Fruit fly (Drosophila melanogaster) whole organism, embryonic: Measurements from ENCODE around the gene CG17036.
A peak's percentile ranks its signal among the peaks of the same experiment; 100 is the strongest.

Experiments used
- CG1024 ChIP-seq: fragments of 200-800 bp; sonication (Bioruptor generic); IDR thresholded peaks from 2 replicates; pipeline ENCODE4 v1.3.6; 2022; ENCODE audit warnings: missing biosample characterization, missing genetic modification characterization
- CG10543 ChIP-seq: fragments of 200-800 bp; sonication (Bioruptor generic); optimal IDR thresholded peaks from 3 replicates; lab custom pipeline; 2017; ENCODE audit warnings: missing biosample characterization, mild to moderate bottlenecking, missing genetic modification characterization, moderate library complexity
- CG10979 ChIP-seq: fragments of 200-800 bp; sonication (Bioruptor generic); optimal IDR thresholded peaks from 2 replicates; lab custom pipeline; 2018; ENCODE audit warnings: missing biosample characterization, mild to moderate bottlenecking, missing genetic modification characterization, moderate library complexity
- CG11504 ChIP-seq: fragments of 200-800 bp; sonication (Bioruptor generic); optimal IDR thresholded peaks from 3 replicates; lab custom pipeline; 2019; ENCODE audit warnings: missing biosample characterization, mild to moderate bottlenecking, missing genetic modification characterization, moderate library complexity
- CG12391 ChIP-seq: fragments of 200-800 bp; sonication (Bioruptor generic); optimal IDR thresholded peaks from 3 replicates; lab custom pipeline; 2018; ENCODE audit warnings: missing biosample characterization, mild to moderate bottlenecking, missing genetic modification characterization, moderate library complexity
- CG12659 ChIP-seq: fragments of 200-800 bp; sonication (Bioruptor generic); optimal IDR thresholded peaks from 3 replicates; lab custom pipeline; 2017; ENCODE audit warnings: mild to moderate bottlenecking, missing biosample characterization, missing genetic modification reagents, missing genetic modification characterization
- CG12744 ChIP-seq: fragments of 200-800 bp; sonication (Bioruptor generic); optimal IDR thresholded peaks from 2 replicates; lab custom pipeline; 2016; ENCODE audit warnings: missing biosample characterization, missing genetic modification characterization
- CG14860 ChIP-seq: fragments of 200-800 bp; sonication (Bioruptor generic); IDR thresholded peaks from 3 replicates; pipeline ENCODE4 v1.3.6; 2022; ENCODE audit warnings: missing biosample characterization, missing genetic modification characterization; ENCODE audit not compliant: partially characterized antibody
- CG15269 ChIP-seq: fragments of 200-800 bp; sonication (Bioruptor generic); optimal IDR thresholded peaks from 2 replicates; lab custom pipeline; 2018; ENCODE audit warnings: missing biosample characterization, mild to moderate bottlenecking, missing genetic modification characterization, moderate library complexity
- CG17359 ChIP-seq: fragments of 200-800 bp; sonication (Bioruptor generic); optimal IDR thresholded peaks from 3 replicates; lab custom pipeline; 2018; ENCODE audit warnings: missing biosample characterization, mild to moderate bottlenecking, missing genetic modification characterization, moderate library complexity
- CG17361 ChIP-seq: fragments of 200-800 bp; sonication (Bioruptor generic); IDR thresholded peaks from 3 replicates; pipeline ENCODE4 v1.3.6; 2022; ENCODE audit warnings: missing biosample characterization, missing genetic modification characterization
- CG17802 ChIP-seq: fragments of 200-800 bp; sonication (Bioruptor generic); optimal IDR thresholded peaks from 2 replicates; lab custom pipeline; 2018; ENCODE audit warnings: missing biosample characterization, mild to moderate bottlenecking, missing genetic modification characterization, moderate library complexity
- CG18262 ChIP-seq: fragments of 200-800 bp; optimal IDR thresholded peaks from 3 replicates; lab custom pipeline; 2019; ENCODE audit warnings: missing biosample characterization, mild to moderate bottlenecking, missing genetic modification characterization, moderate library complexity
- CG1832 ChIP-seq: fragments of 200-800 bp; sonication (Bioruptor generic); optimal IDR thresholded peaks from 2 replicates; lab custom pipeline; 2017; ENCODE audit warnings: missing biosample characterization, mild to moderate bottlenecking, missing genetic modification characterization, inconsistent platforms
- CG31441 ChIP-seq: fragments of 200-800 bp; sonication (Bioruptor generic); IDR thresholded peaks from 2 replicates; pipeline ENCODE4 v1.3.6; 2022; ENCODE audit warnings: missing biosample characterization, missing genetic modification characterization
- CG3726 ChIP-seq: fragments of 200-800 bp; sonication (Bioruptor generic); IDR thresholded peaks from 3 replicates; pipeline ENCODE4, ENCODE4 v1.3.6; 2022; ENCODE audit warnings: missing biosample characterization, missing genetic modification characterization
- CG4617 ChIP-seq: fragments of 200-800 bp; sonication (Bioruptor generic); optimal IDR thresholded peaks from 3 replicates; lab custom pipeline; 2016; ENCODE audit warnings: missing biosample characterization, missing genetic modification characterization, borderline replicate concordance
- CG6654 ChIP-seq: fragments of 200-800 bp; sonication (Bioruptor generic); optimal IDR thresholded peaks from 2 replicates; lab custom pipeline; 2017; ENCODE audit warnings: missing biosample characterization, mild to moderate bottlenecking, missing genetic modification characterization
- CG8924 ChIP-seq: fragments of 200-800 bp; optimal IDR thresholded peaks from 3 replicates; lab custom pipeline; 2019; ENCODE audit warnings: missing biosample characterization, mild to moderate bottlenecking, missing genetic modification characterization, moderate library complexity
- Camta ChIP-seq: fragments of 200-800 bp; sonication (Bioruptor generic); optimal IDR thresholded peaks from 2 replicates; lab custom pipeline; 2016; ENCODE audit warnings: missing biosample characterization, missing genetic modification characterization
- CoRest ChIP-seq: fragments of 200-800 bp; sonication (Bioruptor generic); optimal IDR thresholded peaks from 3 replicates; lab custom pipeline; 2018; ENCODE audit warnings: missing biosample characterization, mild to moderate bottlenecking, missing genetic modification characterization, moderate library complexity
- CrebB ChIP-seq: fragments of 200-800 bp; sonication (Bioruptor generic); optimal IDR thresholded peaks from 3 replicates; lab custom pipeline; 2018; ENCODE audit warnings: missing biosample characterization, mild to moderate bottlenecking, missing genetic modification characterization
- Dbx ChIP-seq: fragments of 200-800 bp; sonication (Bioruptor generic); IDR thresholded peaks from 3 replicates; pipeline ENCODE4 v1.3.6; 2022; ENCODE audit warnings: missing biosample characterization, missing genetic modification characterization
- Dip2 ChIP-seq: fragments of 200-800 bp; sonication (Bioruptor generic); IDR thresholded peaks from 2 replicates; pipeline ENCODE4 v1.3.6; 2022; ENCODE audit warnings: missing biosample characterization, missing genetic modification characterization
- Doc2 ChIP-seq: fragments of 200-800 bp; sonication (Bioruptor generic); IDR thresholded peaks from 2 replicates; pipeline ENCODE4 v1.3.6; 2022; ENCODE audit warnings: missing biosample characterization, missing genetic modification characterization
- GATAe ChIP-seq: fragments of 200-800 bp; sonication (Bioruptor generic); conservative IDR thresholded peaks from 2 replicates; pipeline ENCODE4 v1.3.6; 2022; ENCODE audit warnings: missing biosample characterization, missing genetic modification characterization
- Hand ChIP-seq: fragments of 200-800 bp; sonication (Bioruptor generic); optimal IDR thresholded peaks from 2 replicates; lab custom pipeline; 2017; ENCODE audit warnings: mild to moderate bottlenecking, missing biosample characterization, missing genetic modification reagents, missing genetic modification characterization
- Hr3 ChIP-seq: fragments of 200-800 bp; sonication (Bioruptor generic); optimal IDR thresholded peaks from 3 replicates; lab custom pipeline; 2016; ENCODE audit warnings: missing biosample characterization, missing genetic modification characterization
- Hr51 ChIP-seq, 2 experiments: fragments of 200-800 bp; sonication (Bioruptor generic); optimal IDR thresholded peaks; 2 replicates in 1 of 2; 3 replicates in 1 of 2; lab custom pipeline; 2016 to 2018; ENCODE audit warnings: missing biosample characterization in 2 of 2, missing genetic modification characterization in 2 of 2, mild to moderate bottlenecking in 1 of 2, moderate library complexity in 1 of 2
- Oli ChIP-seq: fragments of 200-800 bp; sonication (Bioruptor generic); optimal IDR thresholded peaks from 2 replicates; lab custom pipeline; 2018; ENCODE audit warnings: missing biosample characterization, mild to moderate bottlenecking, missing genetic modification characterization, moderate library complexity
- PHDP ChIP-seq: fragments of 200-800 bp; sonication (Bioruptor generic); optimal IDR thresholded peaks from 3 replicates; lab custom pipeline; 2018; ENCODE audit warnings: missing biosample characterization, mild to moderate bottlenecking, missing genetic modification characterization, moderate library complexity
- Sox102F ChIP-seq: fragments of 200-800 bp; sonication (Bioruptor generic); optimal IDR thresholded peaks from 2 replicates; lab custom pipeline; 2018; ENCODE audit warnings: missing biosample characterization, mild to moderate bottlenecking, missing genetic modification characterization, moderate library complexity
- Sry-δ ChIP-seq: fragments of 200-800 bp; sonication (Bioruptor generic); optimal IDR thresholded peaks from 2 replicates; lab custom pipeline; 2016; ENCODE audit warnings: missing biosample characterization, missing genetic modification characterization
- TFAM ChIP-seq: fragments of 200-800 bp; sonication (Bioruptor generic); optimal IDR thresholded peaks from 2 replicates; lab custom pipeline; 2017; ENCODE audit warnings: missing biosample characterization, missing genetic modification characterization, inconsistent platforms
- Tbp ChIP-seq: fragments of >200 bp; optimal IDR thresholded peaks from 2 replicates; lab custom pipeline; 2018; ENCODE audit warnings: missing biosample characterization, missing genetic modification characterization
- Vsx1 ChIP-seq: fragments of 200-800 bp; sonication (Bioruptor generic); optimal IDR thresholded peaks from 2 replicates; lab custom pipeline; 2017; ENCODE audit warnings: missing biosample characterization, mild to moderate bottlenecking, missing genetic modification characterization, missing genetic modification reagents
- abd-A ChIP-seq: fragments of 200-800 bp; sonication (Bioruptor generic); optimal IDR thresholded peaks from 3 replicates; lab custom pipeline; 2019; ENCODE audit warnings: missing biosample characterization, mild to moderate bottlenecking, missing genetic modification characterization, moderate library complexity
- dm ChIP-seq: fragments of 200-800 bp; sonication (Bioruptor generic); optimal IDR thresholded peaks from 3 replicates; lab custom pipeline; 2016; ENCODE audit warnings: missing biosample characterization, missing genetic modification characterization
- dmrt99B ChIP-seq: fragments of 200-800 bp; sonication (Bioruptor generic); optimal IDR thresholded peaks from 2 replicates; lab custom pipeline; 2018; ENCODE audit warnings: missing biosample characterization, mild to moderate bottlenecking, missing genetic modification characterization, moderate library complexity
- ewg ChIP-seq: fragments of 200-800 bp; sonication (Bioruptor generic); optimal IDR thresholded peaks from 3 replicates; lab custom pipeline; 2017; ENCODE audit warnings: mild to moderate bottlenecking, missing biosample characterization, missing genetic modification reagents, missing genetic modification characterization
- fd96Cb ChIP-seq: fragments of 200-800 bp; sonication (Bioruptor generic); optimal IDR thresholded peaks from 2 replicates; lab custom pipeline; 2018; ENCODE audit warnings: missing biosample characterization, mild to moderate bottlenecking, missing genetic modification characterization, moderate library complexity
- gcm ChIP-seq: fragments of 200-800 bp; sonication (Bioruptor generic); optimal IDR thresholded peaks from 2 replicates; lab custom pipeline; 2019; ENCODE audit warnings: missing biosample characterization, mild to moderate bottlenecking, missing genetic modification characterization, moderate library complexity
- mam ChIP-seq: fragments of 200-800 bp; sonication (Bioruptor generic); optimal IDR thresholded peaks from 3 replicates; lab custom pipeline; 2016; ENCODE audit warnings: missing biosample characterization, missing genetic modification characterization
- peb ChIP-seq: fragments of 200-800 bp; sonication (Bioruptor generic); IDR thresholded peaks from 2 replicates; pipeline ENCODE4 v1.3.6; 2022; ENCODE audit warnings: missing biosample characterization, missing genetic modification characterization
- phol ChIP-seq: fragments of 200-800 bp; sonication (Bioruptor generic); optimal IDR thresholded peaks from 3 replicates; lab custom pipeline; 2018; ENCODE audit warnings: missing biosample characterization, mild to moderate bottlenecking, missing genetic modification characterization, moderate library complexity
- ranshi ChIP-seq: fragments of 200-800 bp; sonication (Bioruptor generic); IDR thresholded peaks from 2 replicates; pipeline ENCODE4 v1.3.6; 2022; ENCODE audit warnings: missing biosample characterization, missing genetic modification characterization
- repo ChIP-seq: fragments of 200-800 bp; sonication (Bioruptor generic); optimal IDR thresholded peaks from 2 replicates; lab custom pipeline; 2016; ENCODE audit warnings: missing biosample characterization, missing genetic modification characterization
- row ChIP-seq: fragments of 200-800 bp; sonication (Bioruptor generic); IDR thresholded peaks from 3 replicates; pipeline ENCODE4 v1.3.6; 2022; ENCODE audit warnings: missing biosample characterization, missing genetic modification characterization
- sna ChIP-seq: fragments of 200-800 bp; sonication (Bioruptor generic); IDR thresholded peaks from 2 replicates; pipeline ENCODE4 v1.3.6; 2022; ENCODE audit warnings: missing biosample characterization, missing genetic modification characterization; ENCODE audit not compliant: partially characterized antibody
- wor ChIP-seq: fragments of 200-800 bp; sonication (Bioruptor generic); IDR thresholded peaks from 2 replicates; pipeline ENCODE4 v1.3.6; 2022; ENCODE audit warnings: missing biosample characterization, missing genetic modification characterization

Gene CG17036

DNA sequence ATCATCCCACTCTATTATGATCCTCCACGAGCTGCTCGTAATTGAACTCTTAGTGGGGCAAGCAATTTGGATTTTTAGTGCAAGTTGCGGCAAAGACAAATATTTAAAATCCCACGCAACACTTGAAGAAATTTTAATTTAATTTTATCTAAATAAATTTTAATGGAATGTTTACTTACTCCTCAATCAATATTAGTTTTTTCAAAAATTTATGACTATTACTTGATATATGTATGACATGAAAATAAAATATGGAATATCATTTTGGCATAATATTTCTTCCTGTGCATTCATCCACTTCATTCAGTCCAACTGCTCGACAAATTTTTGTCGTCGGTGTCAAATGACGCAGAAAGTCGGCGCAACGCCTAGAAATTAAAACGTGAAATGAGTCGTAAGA lies 49.5 kb upstream of the CG17036 start (continued):
- TF ChIP-seq CrebB (tag; lab: Kevin White, UChicago), result no peak
- TF ChIP-seq phol (tag; lab: Kevin White, UChicago), result peak; percentile 20
- peak; percentile 36 for TF ChIP-seq CG31441 (GFP tag; lab: Robert Waterston, UW)
- no peak for TF ChIP-seq Dbx
- no peak for TF ChIP-seq Tbp (GFP tag; lab: Kevin White, UChicago)
- peak; percentile 21 for TF ChIP-seq CG15269 (tag; lab: Kevin White, UChicago)
- TF ChIP-seq CG12659 (GFP tag; lab: Kevin White, UChicago), result peak; percentile 3
- TF ChIP-seq CG6654 (GFP tag; lab: Kevin White, UChicago), result no peak
- peak; percentile 44 for TF ChIP-seq dmrt99B (tag; lab: Kevin White, UChicago)
- 0 out of 3 replicates have a peak, but pooled peaks have one; percentile 19 for TF ChIP-seq CG17361 (GFP tag; lab: Robert Waterston, UW)
- no peak for TF ChIP-seq CG4617 (GFP tag; lab: Kevin White, UChicago)
- TF ChIP-seq CG12744 (GFP tag; lab: Kevin White, UChicago), result no peak
- no peak for TF ChIP-seq abd-A (tag; lab: Kevin White, UChicago)
- no peak for TF ChIP-seq CoRest
- TF ChIP-seq Vsx1 (GFP tag; lab: Kevin White, UChicago), result no peak
- no peak for TF ChIP-seq TFAM (GFP tag; lab: Kevin White, UChicago)
- TF ChIP-seq ranshi (GFP tag; lab: Robert Waterston, UW), result 0 out of 2 replicates have a peak, but pooled peaks have one; percentile 16
- peak; percentile 24 for TF ChIP-seq Oli (tag; lab: Kevin White, UChicago)
- peak; percentile 2 for TF ChIP-seq CG17359 (tag; lab: Kevin White, UChicago)
- TF ChIP-seq CG1024 (GFP tag; lab: Robert Waterston, UW), result no peak
- peak; percentile 48 for TF ChIP-seq gcm
- no peak for TF ChIP-seq Dip2
- TF ChIP-seq PHDP (tag; lab: Kevin White, UChicago), result peak; percentile 10
- TF ChIP-seq CG1832, result no peak
- peak; percentile 5 for TF ChIP-seq fd96Cb (tag; lab: Kevin White, UChicago)
- TF ChIP-seq Sry-δ (GFP tag; lab: Kevin White, UChicago), result no peak
- no peak for TF ChIP-seq mam
- no peak for TF ChIP-seq GATAe (GFP tag; lab: Robert Waterston, UW)
- no peak for TF ChIP-seq Hand (GFP tag; lab: Kevin White, UChicago)
- TF ChIP-seq CG10543, result no peak
- TF ChIP-seq row (GFP tag; lab: Robert Waterston, UW), result peak; percentile 24; the same call in 1 of the 3 replicates
- TF ChIP-seq ewg, result no peak
- peak in 1 of 2 experiments; percentile 63 for TF ChIP-seq Hr51 (GFP tag; optimal IDR thresholded peaks at IDR 0.05; lab: Kevin White, UChicago)
- TF ChIP-seq repo (GFP tag; lab: Kevin White, UChicago), result no peak
- peak; percentile 15 for TF ChIP-seq Hr3 (GFP tag; lab: Kevin White, UChicago)
- peak; percentile 41 for TF ChIP-seq Sox102F (GFP tag; lab: Kevin White, UChicago)
- TF ChIP-seq CG12391, result peak; percentile 16
- TF ChIP-seq CG14860 (GFP tag; lab: Robert Waterston, UW), result no peak
- peak; percentile 30 for TF ChIP-seq CG18262
- TF ChIP-seq wor (GFP tag; lab: Robert Waterston, UW), result no peak
- no peak for TF ChIP-seq CG3726 (GFP tag; lab: Robert Waterston, UW)
- no peak for TF ChIP-seq dm (GFP tag; lab: Kevin White, UChicago)
- TF ChIP-seq CG11504 (tag; lab: Kevin White, UChicago), result peak; percentile 38
- no peak for TF ChIP-seq CG8924 (tag; lab: Kevin White, UChicago)
- TF ChIP-seq CG17802 (tag; lab: Kevin White, UChicago), result no peak
- no peak for TF ChIP-seq sna
- TF ChIP-seq peb (GFP tag; lab: Robert Waterston, UW), result no peak
- no peak for TF ChIP-seq Doc2 (GFP tag; lab: Robert Waterston, UW)
- TF ChIP-seq Camta (GFP tag; lab: Kevin White, UChicago), result no peak
- TF ChIP-seq CG10979 (tag; lab: Kevin White, UChicago), result no peak
